Fruit fly (Drosophila melanogaster): Measurements from ENCODE around the gene CG7024.
A peak's percentile ranks its signal among the peaks of the same experiment; 100 is the strongest.

The CG7024 gene

DNA sequence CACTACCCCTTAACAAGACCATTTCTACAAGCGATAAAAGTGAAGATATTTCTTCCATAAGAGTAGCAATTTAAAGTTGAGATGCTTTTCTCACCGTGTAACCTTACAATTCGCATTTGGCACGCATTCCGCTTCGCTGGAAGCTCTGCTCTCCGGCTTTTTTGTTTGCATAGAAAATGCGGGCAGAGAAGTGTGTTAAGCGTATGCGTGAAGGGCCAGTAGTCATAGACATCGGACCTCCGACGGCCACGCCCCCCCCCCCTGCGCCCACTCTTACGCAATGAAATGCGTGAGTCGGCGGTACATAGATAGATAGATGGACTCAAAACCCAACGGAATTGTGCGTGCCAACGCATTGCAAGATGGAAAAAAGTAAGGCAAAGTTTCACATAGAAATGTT lies 35.7 kb upstream of the CG7024 start:
- TF ChIP-seq hkb (optimal IDR thresholded peaks at IDR 0.05) (no peak), hkb (GFP tag; IDR thresholded peaks at IDR 0.05) (0 out of 2 replicates have a peak, but pooled peaks have one; percentile 22), Pdp1 (GFP tag; optimal IDR thresholded peaks at IDR 0.05) (peak in 1 of 2 experiments; percentile 77), E2f2 (GFP tag; IDR thresholded peaks at IDR 0.05) (0 out of 2 replicates have a peak, but pooled peaks have one; percentile 7), row (GFP tag; IDR thresholded peaks at IDR 0.05) (peak; percentile 35; the same call in 2 of the 3 replicates), slbo (GFP tag; IDR thresholded peaks at IDR 0.05) (peak; percentile 36; the same call in 1 of the 2 replicates), CG10147 (GFP tag; optimal IDR thresholded peaks at IDR 0.05) (no peak), HmgD (GFP tag; optimal IDR thresholded peaks at IDR 0.05) (no peak), MTF-1 (GFP tag; optimal IDR thresholded peaks at IDR 0.05; ENCODE audit: borderline replicate concordance) (no peak), gro (GFP tag; optimal IDR thresholded peaks at IDR 0.05) (peak; percentile 1), CG2120 (GFP tag; optimal IDR thresholded peaks at IDR 0.05) (peak; percentile 42), gcm (GFP tag; optimal IDR thresholded peaks at IDR 0.05) (peak; percentile 45), CG11560 (tag; IDR thresholded peaks at IDR 0.05) (no peak), Rfx (GFP tag; IDR thresholded peaks at IDR 0.05) (peak; percentile 30; the same call in 1 of the 2 replicates), chinmo (GFP tag; IDR thresholded peaks at IDR 0.05; ENCODE audit: partially characterized antibody) (0 out of 4 replicates have a peak, but pooled peaks have one; percentile 55), CG11695 (GFP tag; IDR thresholded peaks at IDR 0.05) (0 out of 3 replicates have a peak, but pooled peaks have one; percentile 11), Drgx (GFP tag; IDR thresholded peaks at IDR 0.05) (peak; percentile 32; the same call in 1 of the 2 replicates), CG3726 (GFP tag; IDR thresholded peaks at IDR 0.05) (no peak), sd (tag; optimal IDR thresholded peaks at IDR 0.05) (peak; percentile 68), crol (GFP tag; IDR thresholded peaks at IDR 0.05) (peak; percentile 71), Hmx (GFP tag; optimal IDR thresholded peaks at IDR 0.05) (no peak), CG9932 (GFP tag; IDR thresholded peaks at IDR 0.05) (0 out of 2 replicates have a peak, but pooled peaks have one; percentile 13), Antp (GFP tag; optimal IDR thresholded peaks at IDR 0.05) (peak; percentile 1), zf30C (GFP tag; optimal IDR thresholded peaks at IDR 0.05) (peak; percentile 17), zfh2 (GFP tag; optimal IDR thresholded peaks at IDR 0.05) (peak; percentile 26)

DNA sequence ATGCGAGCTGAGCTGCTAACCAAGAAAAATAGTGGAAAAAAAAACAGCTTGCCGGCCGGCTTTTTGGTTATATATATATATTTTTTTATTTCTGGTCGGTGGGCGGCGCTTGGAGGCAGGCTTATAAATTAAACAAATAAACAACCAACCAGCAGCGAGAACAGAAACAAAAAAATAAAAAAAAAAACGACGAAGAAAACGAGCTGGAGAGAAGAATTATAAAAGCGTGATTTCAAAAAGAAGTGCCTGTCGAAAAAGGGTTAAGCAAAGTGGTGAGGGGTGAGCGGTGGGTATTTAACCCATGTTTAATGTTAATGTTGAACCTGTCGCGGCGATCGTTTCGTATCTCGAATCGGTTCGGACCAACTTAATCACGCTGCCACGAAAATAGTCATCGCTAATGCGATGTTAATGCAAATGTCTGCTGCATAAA lies 33.9 kb upstream of the CG7024 start:
- no peak for TF ChIP-seq ftz-f1 (GFP tag; optimal IDR thresholded peaks at IDR 0.05)
- peak; percentile 26 for TF ChIP-seq cwo (GFP tag; optimal IDR thresholded peaks at IDR 0.05)
- TF ChIP-seq CG13894 (tag; optimal IDR thresholded peaks at IDR 0.05), result peak; percentile 34
- peak; percentile 68 for TF ChIP-seq Nf-YC (tag; optimal IDR thresholded peaks at IDR 0.05)
- TF ChIP-seq Med (GFP tag), result peak; percentile 19
- TF ChIP-seq ac (GFP tag; optimal IDR thresholded peaks at IDR 0.05), result no peak
- TF ChIP-seq CG6175 (GFP tag; IDR thresholded peaks at IDR 0.05), result 0 out of 3 replicates have a peak, but pooled peaks have one; percentile 17
- peak; percentile 20 for TF ChIP-seq sd (tag; optimal IDR thresholded peaks at IDR 0.05)
- TF ChIP-seq chinmo (GFP tag; IDR thresholded peaks at IDR 0.05; ENCODE audit: partially characterized antibody), result 0 out of 4 replicates have a peak, but pooled peaks have one; percentile 62
- peak; percentile 79 for TF ChIP-seq vvl (GFP tag; IDR thresholded peaks at IDR 0.05)
- peak; percentile 87 for TF ChIP-seq CG3995 (GFP tag; optimal IDR thresholded peaks at IDR 0.05)
- peak; percentile 65 for TF ChIP-seq Awh (GFP tag; IDR thresholded peaks at IDR 0.05)
- TF ChIP-seq Nf-YB (GFP tag; optimal IDR thresholded peaks at IDR 0.05), result peak; percentile 60
- TF ChIP-seq sqz (GFP tag; optimal IDR thresholded peaks at IDR 0.05), result peak; percentile 75
- TF ChIP-seq CG34422 (GFP tag; IDR thresholded peaks at IDR 0.05), result peak; percentile 64; the same call in 1 of the 3 replicates
- no peak for TF ChIP-seq inv (GFP tag; IDR thresholded peaks at IDR 0.05; ENCODE audit: partially characterized antibody)
- TF ChIP-seq oc (tag; optimal IDR thresholded peaks at IDR 0.05), result peak; percentile 14
- TF ChIP-seq CG11695 (GFP tag; IDR thresholded peaks at IDR 0.05), result no peak
- TF ChIP-seq abd-A (tag; optimal IDR thresholded peaks at IDR 0.05), result peak; percentile 98
- no peak for TF ChIP-seq TFAM (GFP tag; optimal IDR thresholded peaks at IDR 0.05)
- peak; percentile 61 for TF ChIP-seq nom (GFP tag; optimal IDR thresholded peaks at IDR 0.05)

Measured in whole organism, embryonic.